Fruit fly (Drosophila melanogaster) whole organism, embryonic: Measurements from ENCODE around the gene Rab3GAP1.
A peak's percentile ranks its signal among the peaks of the same experiment; 100 is the strongest.

ENCODE experiments used
- ATbp ChIP-seq: fragments of 200-800 bp; sonication (Bioruptor generic); optimal IDR thresholded peaks from 2 replicates; lab custom pipeline; 2017; ENCODE audit warnings: missing biosample characterization, mild to moderate bottlenecking, missing genetic modification characterization, missing genetic modification reagents
- Atf3 ChIP-seq: fragments of 200-800 bp; sonication (Bioruptor generic); optimal IDR thresholded peaks from 3 replicates; lab custom pipeline; 2016; ENCODE audit warnings: missing biosample characterization, missing genetic modification characterization
- CG10147 ChIP-seq: fragments of 200-800 bp; sonication (Bioruptor generic); optimal IDR thresholded peaks from 2 replicates; lab custom pipeline; 2019; ENCODE audit warnings: missing biosample characterization, mild to moderate bottlenecking, missing genetic modification characterization, moderate library complexity
- CG1024 ChIP-seq: fragments of 200-800 bp; sonication (Bioruptor generic); IDR thresholded peaks from 2 replicates; pipeline ENCODE4 v1.3.6; 2022; ENCODE audit warnings: missing biosample characterization, missing genetic modification characterization
- CG10267 ChIP-seq: fragments of 200-800 bp; sonication (Bioruptor generic); optimal IDR thresholded peaks from 2 replicates; lab custom pipeline; 2018; ENCODE audit warnings: missing biosample characterization, mild to moderate bottlenecking, missing genetic modification characterization, moderate library complexity
- CG10431 ChIP-seq: fragments of 200-800 bp; sonication (Bioruptor generic); optimal IDR thresholded peaks from 3 replicates; lab custom pipeline; 2018; ENCODE audit warnings: missing biosample characterization, mild to moderate bottlenecking, missing genetic modification characterization
- CG12391 ChIP-seq: fragments of 200-800 bp; sonication (Bioruptor generic); optimal IDR thresholded peaks from 3 replicates; lab custom pipeline; 2018; ENCODE audit warnings: missing biosample characterization, mild to moderate bottlenecking, missing genetic modification characterization, moderate library complexity
- CG13424 ChIP-seq: fragments of 200-800 bp; sonication (Bioruptor generic); optimal IDR thresholded peaks from 2 replicates; lab custom pipeline; 2019; ENCODE audit warnings: missing biosample characterization, mild to moderate bottlenecking, missing genetic modification characterization, moderate library complexity
- CG13894 ChIP-seq: fragments of 200-800 bp; sonication (Bioruptor generic); optimal IDR thresholded peaks from 3 replicates; lab custom pipeline; 2018; ENCODE audit warnings: missing biosample characterization, mild to moderate bottlenecking, missing genetic modification characterization, moderate library complexity
- CG1603 ChIP-seq: fragments of 200-800 bp; sonication (Bioruptor generic); optimal IDR thresholded peaks from 2 replicates; lab custom pipeline; 2019; ENCODE audit warnings: missing biosample characterization, mild to moderate bottlenecking, missing genetic modification characterization, moderate library complexity
- CG17186 ChIP-seq: fragments of 200-800 bp; sonication (Bioruptor generic); optimal IDR thresholded peaks from 3 replicates; lab custom pipeline; 2017; ENCODE audit warnings: missing biosample characterization, missing genetic modification reagents, missing genetic modification characterization
- CG1792 ChIP-seq: fragments of 200-800 bp; sonication (Bioruptor generic); optimal IDR thresholded peaks from 2 replicates; lab custom pipeline; 2016; ENCODE audit warnings: missing biosample characterization, missing genetic modification characterization
- CG18262 ChIP-seq: fragments of 200-800 bp; optimal IDR thresholded peaks from 3 replicates; lab custom pipeline; 2019; ENCODE audit warnings: missing biosample characterization, mild to moderate bottlenecking, missing genetic modification characterization, moderate library complexity
- CG2120 ChIP-seq: fragments of 200-800 bp; sonication (Bioruptor generic); optimal IDR thresholded peaks from 3 replicates; lab custom pipeline; 2016; ENCODE audit warnings: missing biosample characterization, missing genetic modification characterization
- CG32772 ChIP-seq: fragments of 200-800 bp; sonication (Bioruptor generic); IDR thresholded peaks from 2 replicates; pipeline ENCODE4 v1.3.6; 2022; ENCODE audit warnings: missing biosample characterization, missing genetic modification characterization
- CG34376 ChIP-seq: fragments of 200-800 bp; sonication (Bioruptor generic); optimal IDR thresholded peaks from 2 replicates; lab custom pipeline; 2018; ENCODE audit warnings: missing biosample characterization, mild to moderate bottlenecking, missing genetic modification characterization
- CG34422 ChIP-seq: fragments of 200-800 bp; sonication (Bioruptor generic); IDR thresholded peaks from 3 replicates; pipeline ENCODE4 v1.3.6; 2022; ENCODE audit warnings: missing biosample characterization, missing genetic modification characterization
- CG3847 ChIP-seq: fragments of 200-800 bp; sonication (Bioruptor generic); IDR thresholded peaks from 2 replicates; pipeline ENCODE4 v1.3.6; 2022; ENCODE audit warnings: missing biosample characterization, missing genetic modification characterization
- CG4617 ChIP-seq: fragments of 200-800 bp; sonication (Bioruptor generic); optimal IDR thresholded peaks from 3 replicates; lab custom pipeline; 2016; ENCODE audit warnings: missing biosample characterization, missing genetic modification characterization, borderline replicate concordance
- CG6254 ChIP-seq: fragments of 200-800 bp; sonication (Bioruptor generic); optimal IDR thresholded peaks from 3 replicates; lab custom pipeline; 2017; ENCODE audit warnings: mild to moderate bottlenecking, missing biosample characterization, missing genetic modification reagents, missing genetic modification characterization
- CG8924 ChIP-seq: fragments of 200-800 bp; optimal IDR thresholded peaks from 3 replicates; lab custom pipeline; 2019; ENCODE audit warnings: missing biosample characterization, mild to moderate bottlenecking, missing genetic modification characterization, moderate library complexity
- CG9727 ChIP-seq: fragments of 200-800 bp; sonication (Bioruptor generic); optimal IDR thresholded peaks from 3 replicates; lab custom pipeline; 2017; ENCODE audit warnings: missing biosample characterization, mild to moderate bottlenecking, missing genetic modification characterization
- Dek ChIP-seq: fragments of 200-800 bp; sonication (Bioruptor generic); optimal IDR thresholded peaks from 3 replicates; lab custom pipeline; 2019; ENCODE audit warnings: missing biosample characterization, mild to moderate bottlenecking, missing genetic modification characterization, moderate library complexity
- HLH4C ChIP-seq: fragments of 200-800 bp; sonication (Bioruptor generic); IDR thresholded peaks from 3 replicates; pipeline ENCODE4 v1.3.6; 2022; ENCODE audit warnings: missing biosample characterization, missing genetic modification characterization; ENCODE audit not compliant: partially characterized antibody
- Neu2 ChIP-seq: fragments of 200-800 bp; sonication (Bioruptor generic); optimal IDR thresholded peaks from 3 replicates; lab custom pipeline; 2016; ENCODE audit warnings: missing biosample characterization, missing genetic modification characterization, borderline replicate concordance
- PHDP ChIP-seq: fragments of 200-800 bp; sonication (Bioruptor generic); optimal IDR thresholded peaks from 3 replicates; lab custom pipeline; 2018; ENCODE audit warnings: missing biosample characterization, mild to moderate bottlenecking, missing genetic modification characterization, moderate library complexity
- abd-A ChIP-seq: fragments of 200-800 bp; sonication (Bioruptor generic); optimal IDR thresholded peaks from 3 replicates; lab custom pipeline; 2019; ENCODE audit warnings: missing biosample characterization, mild to moderate bottlenecking, missing genetic modification characterization, moderate library complexity
- ato ChIP-seq: fragments of 200-800 bp; sonication (Bioruptor generic); IDR thresholded peaks from 2 replicates; pipeline ENCODE4 v1.3.6; 2022; ENCODE audit warnings: missing biosample characterization, missing genetic modification characterization; ENCODE audit not compliant: partially characterized antibody
- cas ChIP-seq: fragments of 200-800 bp; sonication (Bioruptor generic); IDR thresholded peaks from 2 replicates; pipeline ENCODE4 v1.3.6; 2022; ENCODE audit warnings: missing biosample characterization, missing genetic modification characterization
- chn ChIP-seq: fragments of 200-800 bp; sonication (Bioruptor generic); optimal IDR thresholded peaks from 2 replicates; lab custom pipeline; 2016; ENCODE audit warnings: missing biosample characterization, missing genetic modification characterization
- corto ChIP-seq: fragments of 200-800 bp; sonication (Bioruptor generic); optimal IDR thresholded peaks from 2 replicates; lab custom pipeline; 2016; ENCODE audit warnings: missing biosample characterization, mild to moderate bottlenecking, missing genetic modification characterization, moderate library complexity
- en ChIP-seq: fragments of 200-800 bp; sonication (Bioruptor generic); optimal IDR thresholded peaks from 2 replicates; lab custom pipeline; 2016; ENCODE audit warnings: missing biosample characterization, missing genetic modification characterization
- eve ChIP-seq, 2 experiments: fragments of >200 bp; optimal IDR thresholded peaks; 2 replicates each; lab custom pipeline; 2017; ENCODE audit warnings: missing biosample characterization in 2 of 2, missing genetic modification characterization in 2 of 2
- fu2 ChIP-seq: fragments of 200-800 bp; sonication (Bioruptor generic); optimal IDR thresholded peaks from 2 replicates; lab custom pipeline; 2016; ENCODE audit warnings: missing biosample characterization, missing genetic modification characterization
- gcm ChIP-seq: fragments of 200-800 bp; sonication (Bioruptor generic); optimal IDR thresholded peaks from 2 replicates; lab custom pipeline; 2019; ENCODE audit warnings: missing biosample characterization, mild to moderate bottlenecking, missing genetic modification characterization, moderate library complexity
- grau ChIP-seq: fragments of 200-800 bp; optimal IDR thresholded peaks from 3 replicates; lab custom pipeline; 2019; ENCODE audit warnings: missing biosample characterization, mild to moderate bottlenecking, missing genetic modification characterization, moderate library complexity
- insv ChIP-seq, 2 experiments: fragments of 200-800 bp; sonication (Bioruptor generic); optimal IDR thresholded peaks; 3 replicates each; lab custom pipeline; 2016 to 2018; ENCODE audit warnings: missing biosample characterization in 2 of 2, missing genetic modification characterization in 2 of 2
- kni ChIP-seq: fragments of 200-800 bp; sonication (Bioruptor generic); optimal IDR thresholded peaks from 3 replicates; lab custom pipeline; 2017; ENCODE audit warnings: mild to moderate bottlenecking, missing biosample characterization, missing genetic modification reagents, missing genetic modification characterization
- lilli ChIP-seq: fragments of 200-800 bp; sonication (Bioruptor generic); optimal IDR thresholded peaks from 3 replicates; lab custom pipeline; 2016; ENCODE audit warnings: missing biosample characterization, missing genetic modification characterization
- lov ChIP-seq, 2 experiments: fragments of 200-800 bp in 1 of 2; fragments of >200 bp in 1 of 2; sonication (Bioruptor generic) in 1 of 2; IDR thresholded peaks in 1 of 2; optimal IDR thresholded peaks in 1 of 2; 2 replicates in 1 of 2; 3 replicates in 1 of 2; pipeline versions ENCODE4 v1.3.6 to Lab custom; 2017 to 2022; ENCODE audit warnings: missing biosample characterization in 1 of 2, missing genetic modification characterization in 1 of 2
- maf-S ChIP-seq: fragments of 200-800 bp; sonication (Bioruptor generic); optimal IDR thresholded peaks from 2 replicates; lab custom pipeline; 2016; ENCODE audit warnings: missing biosample characterization, missing genetic modification characterization
- mld ChIP-seq: fragments of 200-800 bp; sonication (Bioruptor generic); IDR thresholded peaks from 3 replicates; pipeline ENCODE4 v1.3.6; 2022; ENCODE audit warnings: missing biosample characterization, missing genetic modification characterization; ENCODE audit not compliant: partially characterized antibody
- org-1 ChIP-seq: fragments of 200-800 bp; sonication (Bioruptor generic); optimal IDR thresholded peaks from 2 replicates; lab custom pipeline; 2017; ENCODE audit warnings: missing biosample characterization, missing genetic modification characterization
- peb ChIP-seq: fragments of 200-800 bp; sonication (Bioruptor generic); IDR thresholded peaks from 2 replicates; pipeline ENCODE4 v1.3.6; 2022; ENCODE audit warnings: missing biosample characterization, missing genetic modification characterization
- psq ChIP-seq: fragments of 200-800 bp; sonication (Bioruptor generic); optimal IDR thresholded peaks from 2 replicates; lab custom pipeline; 2017; ENCODE audit warnings: missing biosample characterization, missing genetic modification characterization
- sens-2 ChIP-seq: fragments of 200-800 bp; sonication (Bioruptor generic); IDR thresholded peaks from 2 replicates; pipeline ENCODE4 v1.3.6; 2022; ENCODE audit warnings: missing biosample characterization, missing genetic modification characterization
- sna ChIP-seq: fragments of 200-800 bp; sonication (Bioruptor generic); IDR thresholded peaks from 2 replicates; pipeline ENCODE4 v1.3.6; 2022; ENCODE audit warnings: missing biosample characterization, missing genetic modification characterization; ENCODE audit not compliant: partially characterized antibody
- usp ChIP-seq: fragments of >200 bp; optimal IDR thresholded peaks from 2 replicates; lab custom pipeline; 2017; ENCODE audit warnings: missing biosample characterization, missing genetic modification characterization
- zfh1 ChIP-seq: fragments of 200-800 bp; sonication (Bioruptor generic); IDR thresholded peaks from 3 replicates; pipeline ENCODE4 v1.3.6; 2022; ENCODE audit warnings: missing biosample characterization, missing genetic modification characterization

The Rab3GAP1 gene

dm6 chr2L:1648677-1649078, 37.7 kb upstream of the Rab3GAP1 start (continued):
- TF ChIP-seq sens-2 (GFP tag; lab: Robert Waterston, UW) (peak; percentile 50; the same call in 1 of the 2 replicates), CG34422 (peak; percentile 27; the same call in 1 of the 3 replicates), CG6254 (GFP tag; lab: Kevin White, UChicago) (peak; percentile 75), CG18262 (peak; percentile 20), ato (GFP tag; lab: Robert Waterston, UW) (no peak), kni (GFP tag; lab: Kevin White, UChicago) (peak; percentile 91), CG34376 (peak; percentile 19), ATbp (peak; percentile 99), sna (no peak), zfh1 (GFP tag; lab: Robert Waterston, UW) (peak; percentile 76), Atf3 (GFP tag; lab: Kevin White, UChicago) (peak; percentile 66), HLH4C (GFP tag; lab: Robert Waterston, UW) (no peak), CG32772 (no peak), corto (GFP tag; lab: Kevin White, UChicago) (no peak), abd-A (tag; lab: Kevin White, UChicago) (peak; percentile 77), lov (optimal IDR thresholded peaks at IDR 0.05; lab: Kevin White, UChicago) (no peak), lov (GFP tag; IDR thresholded peaks at IDR 0.05; lab: Robert Waterston, UW) (peak; percentile 88), CG1792 (peak; percentile 91), grau (tag; lab: Kevin White, UChicago) (peak; percentile 38), PHDP (tag; lab: Kevin White, UChicago) (peak; percentile 89), chn (GFP tag; lab: Kevin White, UChicago) (peak; percentile 45), CG8924 (tag; lab: Kevin White, UChicago) (peak; percentile 15), CG12391 (tag; lab: Kevin White, UChicago) (peak; percentile 22), CG10267 (tag; lab: Kevin White, UChicago) (no peak), CG13894 (no peak), lilli (peak; percentile 22), fu2 (GFP tag; lab: Kevin White, UChicago) (peak; percentile 9), CG17186 (GFP tag; lab: Kevin White, UChicago) (peak; percentile 89), en (peak; percentile 85), CG2120 (GFP tag; lab: Kevin White, UChicago) (no peak), CG1603 (tag; lab: Kevin White, UChicago) (peak; percentile 95), cas (GFP tag; lab: Robert Waterston, UW) (no peak), CG9727 (no peak), usp (GFP tag; lab: Kevin White, UChicago) (no peak), gcm (GFP tag; lab: Kevin White, UChicago) (peak; percentile 79), eve (GFP tag; optimal IDR thresholded peaks at IDR 0.05; lab: Kevin White, UChicago) (peak in 1 of 2 experiments; percentile 88), org-1 (GFP tag; lab: Kevin White, UChicago) (peak; percentile 87), peb (GFP tag; lab: Robert Waterston, UW) (no peak), insv (GFP tag; optimal IDR thresholded peaks at IDR 0.05; lab: Kevin White, UChicago) (no peak), CG1024 (GFP tag; lab: Robert Waterston, UW) (peak; percentile 78; the same call in 1 of the 2 replicates), psq (GFP tag; lab: Kevin White, UChicago) (peak; percentile 33), mld (GFP tag; lab: Robert Waterston, UW) (no peak), CG13424 (tag; lab: Kevin White, UChicago) (peak; percentile 65), CG10147 (GFP tag; lab: Kevin White, UChicago) (peak; percentile 74), CG10431 (GFP tag; lab: Kevin White, UChicago) (no peak), Dek (peak; percentile 56), CG3847 (GFP tag; lab: Robert Waterston, UW) (no peak), maf-S (GFP tag; lab: Kevin White, UChicago) (peak; percentile 86), Neu2 (GFP tag; lab: Kevin White, UChicago) (no peak), CG4617 (GFP tag; lab: Kevin White, UChicago) (peak; percentile 50)
